Fruit fly (Drosophila melanogaster) whole organism, embryonic: Measurements from ENCODE around the gene CG33947.
A peak's percentile ranks its signal among the peaks of the same experiment; 100 is the strongest.

Source experiments
- Awh ChIP-seq: fragments of 200-800 bp; sonication (Bioruptor generic); IDR thresholded peaks from 2 replicates; pipeline ENCODE4, ENCODE4 v1.3.6; 2022; ENCODE audit warnings: missing biosample characterization, missing genetic modification characterization
- C15 ChIP-seq: fragments of 200-800 bp; sonication (Bioruptor generic); IDR thresholded peaks from 3 replicates; pipeline ENCODE4 v1.3.6; 2022; ENCODE audit warnings: missing biosample characterization, missing genetic modification characterization
- CG12071 ChIP-seq: fragments of 200-800 bp; sonication (Bioruptor generic); optimal IDR thresholded peaks from 3 replicates; lab custom pipeline; 2018; ENCODE audit warnings: missing biosample characterization, mild to moderate bottlenecking, missing genetic modification characterization
- CG12104 ChIP-seq: fragments of 200-800 bp; sonication (Bioruptor generic); optimal IDR thresholded peaks from 3 replicates; lab custom pipeline; 2016; ENCODE audit warnings: missing biosample characterization, missing genetic modification characterization
- CG12942 ChIP-seq: fragments of 200-800 bp; sonication (Bioruptor generic); optimal IDR thresholded peaks from 3 replicates; lab custom pipeline; 2016; ENCODE audit warnings: missing biosample characterization, missing genetic modification characterization
- CG13296 ChIP-seq: fragments of 200-800 bp; sonication (Bioruptor generic); optimal IDR thresholded peaks from 3 replicates; lab custom pipeline; 2018; ENCODE audit warnings: missing biosample characterization, mild to moderate bottlenecking, missing genetic modification characterization
- CG14710 ChIP-seq: fragments of 200-800 bp; sonication (Bioruptor generic); optimal IDR thresholded peaks from 3 replicates; lab custom pipeline; 2019; ENCODE audit warnings: missing biosample characterization, mild to moderate bottlenecking, missing genetic modification characterization, moderate library complexity
- CG15514 ChIP-seq: fragments of 200-800 bp; sonication (Bioruptor generic); optimal IDR thresholded peaks from 3 replicates; lab custom pipeline; 2017; ENCODE audit warnings: missing biosample characterization, missing genetic modification characterization, mild to moderate bottlenecking, moderate library complexity, missing genetic modification reagents
- CG18011 ChIP-seq: fragments of 200-800 bp; sonication (Bioruptor generic); optimal IDR thresholded peaks from 2 replicates; lab custom pipeline; 2017; ENCODE audit warnings: missing biosample characterization, missing genetic modification characterization, mild to moderate bottlenecking, moderate library complexity, missing genotype
- CG18764 ChIP-seq: fragments of 200-800 bp; sonication (Bioruptor generic); optimal IDR thresholded peaks from 3 replicates; lab custom pipeline; 2016; ENCODE audit warnings: missing biosample characterization, missing genetic modification characterization
- CG2712 ChIP-seq: fragments of 200-800 bp; optimal IDR thresholded peaks from 3 replicates; lab custom pipeline; 2019; ENCODE audit warnings: missing biosample characterization, mild to moderate bottlenecking, missing genetic modification characterization, moderate library complexity
- CG3281 ChIP-seq: fragments of 200-800 bp; sonication (Bioruptor generic); optimal IDR thresholded peaks from 3 replicates; lab custom pipeline; 2017; ENCODE audit warnings: missing biosample characterization, mild to moderate bottlenecking, missing genetic modification characterization
- CG3726 ChIP-seq: fragments of 200-800 bp; sonication (Bioruptor generic); IDR thresholded peaks from 3 replicates; pipeline ENCODE4, ENCODE4 v1.3.6; 2022; ENCODE audit warnings: missing biosample characterization, missing genetic modification characterization
- CG5180 ChIP-seq: fragments of 200-800 bp; sonication (Bioruptor generic); optimal IDR thresholded peaks from 3 replicates; lab custom pipeline; 2017; ENCODE audit warnings: missing biosample characterization, missing genetic modification characterization, mild to moderate bottlenecking, moderate library complexity, missing genetic modification reagents
- CG6254 ChIP-seq: fragments of 200-800 bp; sonication (Bioruptor generic); optimal IDR thresholded peaks from 3 replicates; lab custom pipeline; 2017; ENCODE audit warnings: mild to moderate bottlenecking, missing biosample characterization, missing genetic modification reagents, missing genetic modification characterization
- CG7556 ChIP-seq: fragments of 200-800 bp; sonication (Bioruptor generic); optimal IDR thresholded peaks from 2 replicates; lab custom pipeline; 2017; ENCODE audit warnings: missing biosample characterization, mild to moderate bottlenecking, missing genetic modification characterization
- CG8290 ChIP-seq, 3 experiments: fragments of 200-800 bp; sonication (Bioruptor generic); optimal IDR thresholded peaks; 2 replicates each; lab custom pipeline; 2016 to 2019; ENCODE audit warnings: missing biosample characterization in 3 of 3, missing genetic modification characterization in 3 of 3, mild to moderate bottlenecking in 2 of 3, moderate library complexity in 1 of 3
- CG9727 ChIP-seq: fragments of 200-800 bp; sonication (Bioruptor generic); optimal IDR thresholded peaks from 3 replicates; lab custom pipeline; 2017; ENCODE audit warnings: missing biosample characterization, mild to moderate bottlenecking, missing genetic modification characterization
- E2f2 ChIP-seq: fragments of 200-800 bp; sonication (Bioruptor generic); IDR thresholded peaks from 2 replicates; pipeline ENCODE4 v1.3.6; 2022; ENCODE audit warnings: missing biosample characterization, missing genetic modification characterization
- Meics ChIP-seq: fragments of 200-800 bp; sonication (Bioruptor generic); optimal IDR thresholded peaks from 2 replicates; lab custom pipeline; 2017; ENCODE audit warnings: missing biosample characterization, mild to moderate bottlenecking, missing genetic modification characterization
- Neu2 ChIP-seq: fragments of 200-800 bp; sonication (Bioruptor generic); optimal IDR thresholded peaks from 3 replicates; lab custom pipeline; 2016; ENCODE audit warnings: missing biosample characterization, missing genetic modification characterization, borderline replicate concordance
- Nf-YA ChIP-seq: fragments of 200-800 bp; sonication (Bioruptor generic); IDR thresholded peaks from 2 replicates; pipeline ENCODE4 v1.3.6; 2022; ENCODE audit warnings: missing biosample characterization, missing genetic modification characterization
- Nf-YC ChIP-seq: fragments of 200-800 bp; optimal IDR thresholded peaks from 3 replicates; lab custom pipeline; 2019; ENCODE audit warnings: missing biosample characterization, mild to moderate bottlenecking, missing genetic modification characterization, moderate library complexity
- Sox100B ChIP-seq: fragments of 200-800 bp; sonication (Bioruptor generic); optimal IDR thresholded peaks from 3 replicates; lab custom pipeline; 2018; ENCODE audit warnings: missing biosample characterization, mild to moderate bottlenecking, missing genetic modification characterization
- Sry-β ChIP-seq: fragments of 200-800 bp; sonication (Bioruptor generic); optimal IDR thresholded peaks from 2 replicates; lab custom pipeline; 2018; ENCODE audit warnings: missing biosample characterization, mild to moderate bottlenecking, missing genetic modification characterization, moderate library complexity
- cad ChIP-seq: fragments of >200 bp; optimal IDR thresholded peaks from 2 replicates; lab custom pipeline; 2017; ENCODE audit warnings: missing biosample characterization, missing genetic modification characterization
- caup ChIP-seq: fragments of 200-800 bp; sonication (Bioruptor generic); optimal IDR thresholded peaks from 3 replicates; lab custom pipeline; 2017; ENCODE audit warnings: missing biosample characterization, mild to moderate bottlenecking, missing genetic modification characterization, moderate library complexity; ENCODE audit not compliant: severe bottlenecking
- dm ChIP-seq: fragments of 200-800 bp; sonication (Bioruptor generic); optimal IDR thresholded peaks from 3 replicates; lab custom pipeline; 2016; ENCODE audit warnings: missing biosample characterization, missing genetic modification characterization
- eve ChIP-seq, 2 experiments: fragments of >200 bp; optimal IDR thresholded peaks; 2 replicates each; lab custom pipeline; 2017; ENCODE audit warnings: missing biosample characterization in 2 of 2, missing genetic modification characterization in 2 of 2
- fd3F ChIP-seq: fragments of 200-800 bp; sonication (Bioruptor generic); optimal IDR thresholded peaks from 2 replicates; lab custom pipeline; 2018; ENCODE audit warnings: missing biosample characterization, mild to moderate bottlenecking, missing genetic modification characterization, moderate library complexity
- gcm ChIP-seq: fragments of 200-800 bp; sonication (Bioruptor generic); optimal IDR thresholded peaks from 2 replicates; lab custom pipeline; 2019; ENCODE audit warnings: missing biosample characterization, mild to moderate bottlenecking, missing genetic modification characterization, moderate library complexity
- grau ChIP-seq: fragments of 200-800 bp; optimal IDR thresholded peaks from 3 replicates; lab custom pipeline; 2019; ENCODE audit warnings: missing biosample characterization, mild to moderate bottlenecking, missing genetic modification characterization, moderate library complexity
- gsb-n ChIP-seq: fragments of 200-800 bp; sonication (Bioruptor generic); optimal IDR thresholded peaks from 3 replicates; lab custom pipeline; 2018; ENCODE audit warnings: missing biosample characterization, mild to moderate bottlenecking, missing genetic modification characterization
- jigr1 ChIP-seq: fragments of 200-800 bp; sonication (Bioruptor generic); IDR thresholded peaks from 3 replicates; pipeline ENCODE4 v1.3.6; 2022; ENCODE audit warnings: missing biosample characterization, missing genetic modification characterization
- jumu ChIP-seq: fragments of 200-800 bp; sonication (Bioruptor generic); optimal IDR thresholded peaks from 3 replicates; lab custom pipeline; 2016; ENCODE audit warnings: missing biosample characterization, missing genetic modification characterization
- kah ChIP-seq: fragments of 200-800 bp; sonication (Bioruptor generic); optimal IDR thresholded peaks from 2 replicates; lab custom pipeline; 2018; ENCODE audit warnings: missing biosample characterization, mild to moderate bottlenecking, missing genetic modification characterization
- mam ChIP-seq: fragments of 200-800 bp; sonication (Bioruptor generic); optimal IDR thresholded peaks from 3 replicates; lab custom pipeline; 2016; ENCODE audit warnings: missing biosample characterization, missing genetic modification characterization
- pan ChIP-seq, 4 experiments: fragments of >200 bp in 3 of 4; fragments of 200-800 bp in 1 of 4; sonication (Bioruptor generic) in 1 of 4; optimal IDR thresholded peaks in 3 of 4; IDR thresholded peaks in 1 of 4; 2 replicates each; pipeline versions ENCODE4 v1.3.6 to Lab custom; 2017 to 2022; ENCODE audit warnings: missing biosample characterization in 2 of 4, missing genetic modification characterization in 2 of 4, mixed read lengths in 1 of 4
- pho ChIP-seq: fragments of 200-800 bp; sonication (Bioruptor generic); optimal IDR thresholded peaks from 2 replicates; lab custom pipeline; 2016; ENCODE audit warnings: missing biosample characterization, missing genetic modification characterization
- psq ChIP-seq: fragments of 200-800 bp; sonication (Bioruptor generic); optimal IDR thresholded peaks from 2 replicates; lab custom pipeline; 2017; ENCODE audit warnings: missing biosample characterization, missing genetic modification characterization
- schlank ChIP-seq: fragments of 200-800 bp; sonication (Bioruptor generic); optimal IDR thresholded peaks from 2 replicates; lab custom pipeline; 2018; ENCODE audit warnings: missing biosample characterization, mild to moderate bottlenecking, missing genetic modification characterization
- sim ChIP-seq: fragments of 200-800 bp; sonication (Bioruptor generic); IDR thresholded peaks from 2 replicates; pipeline ENCODE4 v1.3.6; 2022; ENCODE audit warnings: missing biosample characterization, missing genetic modification characterization
- unpg ChIP-seq: fragments of 200-800 bp; sonication (Bioruptor generic); optimal IDR thresholded peaks from 3 replicates; lab custom pipeline; 2018; ENCODE audit warnings: missing biosample characterization, mild to moderate bottlenecking, missing genetic modification characterization, moderate library complexity
- vvl ChIP-seq: fragments of 200-800 bp; sonication (Bioruptor generic); IDR thresholded peaks from 2 replicates; pipeline ENCODE4 v1.3.6; 2022; ENCODE audit warnings: missing biosample characterization, missing genetic modification characterization

Gene CG33947

dm6 chr3L:11107432-11107831 lies 11.1 kb downstream of the CG33947 start, which contains the start of gene CG32073 (continued):
- TF ChIP-seq pho: no peak
- peak; percentile 38 for TF ChIP-seq caup (GFP tag; lab: Kevin White, UChicago)
- TF ChIP-seq CG15514: no peak
- no peak for TF ChIP-seq jumu
- TF ChIP-seq mam: no peak
- TF ChIP-seq psq (GFP tag; lab: Kevin White, UChicago): no peak
- peak; percentile 36; the same call in 1 of the 2 replicates for TF ChIP-seq vvl (GFP tag; lab: Robert Waterston, UW)
- TF ChIP-seq fd3F (GFP tag; lab: Kevin White, UChicago): no peak
- TF ChIP-seq cad: no peak
- no peak for TF ChIP-seq gsb-n (tag; lab: Kevin White, UChicago)
- peak; percentile 22; the same call in 1 of the 3 replicates for TF ChIP-seq C15 (GFP tag; lab: Robert Waterston, UW)
- no peak for TF ChIP-seq pan (optimal IDR thresholded peaks at IDR 0.05; lab: Kevin White, UChicago)
- TF ChIP-seq pan (GFP tag; optimal IDR thresholded peaks at IDR 0.05 in 1 of 2, IDR thresholded peaks at IDR 0.05 in 1 of 2): no peak
- no peak for TF ChIP-seq E2f2 (GFP tag; lab: Robert Waterston, UW)
- no peak for TF ChIP-seq Neu2 (GFP tag; lab: Kevin White, UChicago)
- no peak for TF ChIP-seq sim (GFP tag; lab: Robert Waterston, UW)
- TF ChIP-seq Sox100B (GFP tag; lab: Kevin White, UChicago): peak; percentile 66
- 0 out of 2 replicates have a peak, but pooled peaks have one; percentile 16 for TF ChIP-seq Awh
- TF ChIP-seq CG18011: no peak
- TF ChIP-seq CG6254 (GFP tag; lab: Kevin White, UChicago): peak; percentile 33
- no peak for TF ChIP-seq jigr1 (GFP tag; lab: Robert Waterston, UW)
- TF ChIP-seq eve (GFP tag; optimal IDR thresholded peaks at IDR 0.05; lab: Kevin White, UChicago): no peak
- TF ChIP-seq dm: no peak
- TF ChIP-seq CG2712 (tag; lab: Kevin White, UChicago): peak; percentile 44
- TF ChIP-seq CG5180 (GFP tag; lab: Kevin White, UChicago): peak; percentile 42
- no peak for TF ChIP-seq Nf-YA (GFP tag; lab: Robert Waterston, UW)
- peak; percentile 55 for TF ChIP-seq CG13296
- TF ChIP-seq CG12104 (GFP tag; lab: Kevin White, UChicago): no peak
- peak; percentile 23 for TF ChIP-seq gcm
- peak; percentile 16 for TF ChIP-seq Sry-β (GFP tag; lab: Kevin White, UChicago)
- TF ChIP-seq CG7556 (GFP tag; lab: Kevin White, UChicago): peak; percentile 17
- no peak for TF ChIP-seq grau (tag; lab: Kevin White, UChicago)
- peak; percentile 49 for TF ChIP-seq unpg
- TF ChIP-seq CG18764 (GFP tag; lab: Kevin White, UChicago): peak; percentile 75
- TF ChIP-seq CG3281 (GFP tag; lab: Kevin White, UChicago): peak; percentile 2
- no peak for TF ChIP-seq Nf-YC
- peak; percentile 33 for TF ChIP-seq schlank (tag; lab: Kevin White, UChicago)
- peak; percentile 16 for TF ChIP-seq CG9727 (GFP tag; lab: Kevin White, UChicago)
- TF ChIP-seq CG8290 (GFP tag; optimal IDR thresholded peaks at IDR 0.05; lab: Kevin White, UChicago): no peak
- TF ChIP-seq CG8290 (tag; optimal IDR thresholded peaks at IDR 0.05; lab: Kevin White, UChicago): no peak
- TF ChIP-seq kah (GFP tag; lab: Kevin White, UChicago): no peak
- peak; percentile 17 for TF ChIP-seq Meics
- no peak for TF ChIP-seq CG12942 (GFP tag; lab: Kevin White, UChicago)
- no peak for TF ChIP-seq CG3726
- TF ChIP-seq CG12071 (GFP tag; lab: Kevin White, UChicago): peak; percentile 75
- TF ChIP-seq CG14710: peak; percentile 42
